Worm (Caenorhabditis elegans) whole organism, L3 larva: ENCODE measurements around the gene R09E10.1.
A peak's percentile ranks its signal among the peaks of the same experiment; 100 is the strongest.

Experiments used
- ama-1 ChIP-seq: fragments of 150-350 bp; optimal IDR thresholded peaks from 2 replicates; lab custom pipeline; 2018
- ceh-28 ChIP-seq: fragments of 150-350 bp; optimal IDR thresholded peaks from 2 replicates; lab custom pipeline; 2014; ENCODE audit warnings: missing biosample characterization, missing genetic modification reagents, missing genetic modification characterization
- ceh-82 ChIP-seq: fragments of 150-350 bp; optimal IDR thresholded peaks from 2 replicates; lab custom pipeline; 2014; ENCODE audit warnings: missing biosample characterization, missing genetic modification characterization
- ceh-9 ChIP-seq: sonication (generic microtip); optimal IDR thresholded peaks from 2 replicates; lab custom pipeline; 2018; ENCODE audit warnings: missing biosample characterization, missing genetic modification characterization
- daf-12 ChIP-seq: fragments of 150-350 bp; optimal IDR thresholded peaks from 2 replicates; lab custom pipeline; 2014; ENCODE audit warnings: missing biosample characterization, missing genetic modification reagents, missing genetic modification characterization
- egl-27 ChIP-seq: sonication (generic microtip); optimal IDR thresholded peaks from 4 replicates; lab custom pipeline; 2017; ENCODE audit warnings: missing biosample characterization, missing genetic modification reagents, missing genetic modification characterization
- egl-5 ChIP-seq: fragments of 150-350 bp; optimal IDR thresholded peaks from 2 replicates; lab custom pipeline; 2017; ENCODE audit warnings: missing biosample characterization, missing genetic modification reagents, missing genetic modification characterization, inconsistent platforms
- elt-2 ChIP-seq: sonication (generic microtip); optimal IDR thresholded peaks from 2 replicates; lab custom pipeline; 2016; ENCODE audit warnings: missing genetic modification reagents, mild to moderate bottlenecking, missing genetic modification characterization, missing compliant biosample characterization
- eor-1 ChIP-seq, 2 experiments: fragments of 150-350 bp; optimal IDR thresholded peaks; 2 replicates each; lab custom pipeline; 2014 to 2018; ENCODE audit warnings: missing biosample characterization in 2 of 2, missing genetic modification characterization in 2 of 2
- fkh-10 ChIP-seq: sonication (generic microtip); optimal IDR thresholded peaks from 2 replicates; lab custom pipeline; 2017; ENCODE audit warnings: missing biosample characterization, missing genetic modification reagents, missing genetic modification characterization
- fos-1 ChIP-seq: fragments of 150-350 bp; optimal IDR thresholded peaks from 2 replicates; lab custom pipeline; 2014; ENCODE audit warnings: missing biosample characterization, missing genetic modification characterization
- hmg-11 ChIP-seq: sonication (generic microtip); optimal IDR thresholded peaks from 2 replicates; lab custom pipeline; 2016; ENCODE audit warnings: missing genetic modification characterization, missing compliant biosample characterization
- jun-1 ChIP-seq: fragments of 150-350 bp; optimal IDR thresholded peaks from 2 replicates; lab custom pipeline; 2014; ENCODE audit warnings: missing biosample characterization, missing genetic modification reagents, missing genetic modification characterization
- lin-15B ChIP-seq: fragments of 150-350 bp; optimal IDR thresholded peaks from 2 replicates; lab custom pipeline; 2014; ENCODE audit warnings: missing biosample characterization, missing genetic modification characterization
- lin-39 ChIP-seq: fragments of 150-350 bp; optimal IDR thresholded peaks from 2 replicates; lab custom pipeline; 2018; ENCODE audit warnings: missing biosample characterization, missing genetic modification reagents, missing genetic modification characterization
- lsy-12 ChIP-seq: sonication (generic microtip); optimal IDR thresholded peaks from 2 replicates; lab custom pipeline; 2016; ENCODE audit warnings: mild to moderate bottlenecking, missing genetic modification characterization, missing compliant biosample characterization
- mml-1 ChIP-seq: fragments of 150-350 bp; sonication (generic microtip); optimal IDR thresholded peaks from 3 replicates; lab custom pipeline; 2014; ENCODE audit warnings: missing biosample characterization, missing genetic modification characterization
- nfya-1 ChIP-seq: sonication (generic microtip); optimal IDR thresholded peaks from 2 replicates; lab custom pipeline; 2017; ENCODE audit warnings: missing genetic modification characterization, mild to moderate bottlenecking, missing compliant biosample characterization, antibody characterized with exemption, moderate library complexity; ENCODE audit not compliant: insufficient read depth
- nhr-11 ChIP-seq: fragments of 150-350 bp; optimal IDR thresholded peaks from 2 replicates; lab custom pipeline; 2014; ENCODE audit warnings: missing biosample characterization, missing genetic modification characterization
- nhr-12 ChIP-seq: fragments of 150-350 bp; optimal IDR thresholded peaks from 2 replicates; lab custom pipeline; 2014; ENCODE audit warnings: missing biosample characterization, missing genetic modification characterization
- nhr-23 ChIP-seq: fragments of 150-350 bp; optimal IDR thresholded peaks from 2 replicates; lab custom pipeline; 2014; ENCODE audit warnings: missing biosample characterization, missing genetic modification reagents, missing genetic modification characterization
- nhr-237 ChIP-seq: fragments of 150-350 bp; optimal IDR thresholded peaks from 2 replicates; lab custom pipeline; 2014; ENCODE audit warnings: missing biosample characterization, missing genetic modification characterization
- nhr-25 ChIP-seq: sonication (generic microtip); optimal IDR thresholded peaks from 2 replicates; lab custom pipeline; 2017; ENCODE audit warnings: missing biosample characterization, missing genetic modification characterization
- nhr-28 ChIP-seq: fragments of 150-350 bp; optimal IDR thresholded peaks from 2 replicates; lab custom pipeline; 2014; ENCODE audit warnings: missing biosample characterization, missing genetic modification characterization
- nhr-43 ChIP-seq: sonication (generic microtip); optimal IDR thresholded peaks from 2 replicates; lab custom pipeline; 2016; ENCODE audit warnings: mild to moderate bottlenecking, missing genetic modification characterization, missing compliant biosample characterization; ENCODE audit not compliant: poor library complexity, severe bottlenecking
- nhr-67 ChIP-seq: fragments of 150-350 bp; optimal IDR thresholded peaks from 2 replicates; lab custom pipeline; 2014; ENCODE audit warnings: missing biosample characterization, missing genetic modification characterization
- nhr-76 ChIP-seq: fragments of 150-350 bp; sonication (generic microtip); optimal IDR thresholded peaks from 5 replicates; lab custom pipeline; 2014; ENCODE audit warnings: missing biosample characterization, missing genetic modification characterization
- nhr-77 ChIP-seq: fragments of 150-350 bp; optimal IDR thresholded peaks from 2 replicates; lab custom pipeline; 2014; ENCODE audit warnings: missing biosample characterization, missing genetic modification characterization
- sea-2 ChIP-seq: fragments of 150-350 bp; sonication (generic microtip); optimal IDR thresholded peaks from 4 replicates; lab custom pipeline; 2014; ENCODE audit warnings: missing biosample characterization, missing genetic modification reagents, missing genetic modification characterization
- skn-1 ChIP-seq: fragments of 150-350 bp; optimal IDR thresholded peaks from 2 replicates; lab custom pipeline; 2014; ENCODE audit warnings: missing biosample characterization, missing genetic modification characterization
- snpc-4 ChIP-seq: fragments of 150-350 bp; optimal IDR thresholded peaks from 2 replicates; lab custom pipeline; 2014; ENCODE audit warnings: missing biosample characterization, missing genetic modification characterization
- tbx-2 ChIP-seq: sonication (generic microtip); optimal IDR thresholded peaks from 2 replicates; lab custom pipeline; 2016; ENCODE audit warnings: mild to moderate bottlenecking, missing genetic modification characterization, missing compliant biosample characterization
- unc-39 ChIP-seq: sonication (generic microtip); optimal IDR thresholded peaks from 4 replicates; lab custom pipeline; 2017; ENCODE audit warnings: missing biosample characterization, missing genetic modification characterization
- unc-62 ChIP-seq: fragments of 150-350 bp; sonication (generic microtip); optimal IDR thresholded peaks from 4 replicates; lab custom pipeline; 2014; ENCODE audit warnings: missing biosample characterization, missing genetic modification reagents, missing genetic modification characterization
- zag-1 ChIP-seq: fragments of 150-350 bp; optimal IDR thresholded peaks from 2 replicates; lab custom pipeline; 2014; ENCODE audit warnings: missing biosample characterization, missing genetic modification characterization
- ztf-11 ChIP-seq: fragments of 150-350 bp; optimal IDR thresholded peaks from 2 replicates; lab custom pipeline; 2014; ENCODE audit warnings: missing biosample characterization, missing genetic modification characterization
- ztf-4 ChIP-seq: fragments of 150-350 bp; optimal IDR thresholded peaks from 2 replicates; lab custom pipeline; 2014; ENCODE audit warnings: missing biosample characterization, missing genetic modification characterization

Gene R09E10.1

ce11 chrIV:10296036-10296435 is 26.5 kb downstream of the R09E10.1 start:
- TF ChIP-seq sea-2 (GFP tag; lab: Kevin White, UChicago) (no peak), lin-39 (tag; lab: Kevin White, UChicago) (no peak), nhr-12 (no peak), egl-27 (tag; lab: Kevin White, UChicago) (no peak), nhr-237 (tag; lab: Kevin White, UChicago) (no peak), jun-1 (tag; lab: Kevin White, UChicago) (no peak), unc-62 (GFP tag; lab: Kevin White, UChicago) (no peak), egl-5 (tag; lab: Kevin White, UChicago) (no peak)

- TF ChIP-seq nhr-43 (peak; percentile 71), nhr-237 (tag; lab: Kevin White, UChicago) (no peak), nhr-23 (peak; percentile 2), ztf-11 (no peak), nhr-25 (tag; lab: Kevin White, UChicago) (peak; percentile 79), ama-1 (no peak), daf-12 (tag; lab: Kevin White, UChicago) (no peak), eor-1 (tag; optimal IDR thresholded peaks at IDR 0.05; lab: Kevin White, UChicago) (no peak), fos-1 (tag; lab: Kevin White, UChicago) (no peak), skn-1 (tag; lab: Kevin White, UChicago) (no peak)
Measured at ce11 chrIV:10295084-10295483, 27.5 kb downstream of the R09E10.1 start, which contains the start of gene R09E10.13. Gene R09E10.13, minus strand, starts transcription at chrIV:10295144.

ce11 chrIV:10294030-10294429 is 28.5 kb downstream of the R09E10.1 start, which contains the start of gene R09E10.6:
Gene R09E10.6, minus strand, starts transcription at chrIV:10294130.
- TF ChIP-seq egl-5 (tag; lab: Kevin White, UChicago), result no peak
- TF ChIP-seq nhr-67 (tag; lab: Kevin White, UChicago), result no peak
- no peak for TF ChIP-seq nhr-23
- TF ChIP-seq elt-2 (tag; lab: Kevin White, UChicago), result no peak
- TF ChIP-seq unc-62 (GFP tag; lab: Kevin White, UChicago), result no peak
- no peak for TF ChIP-seq ztf-4 (tag; lab: Kevin White, UChicago)
- no peak for TF ChIP-seq nhr-43
- no peak for TF ChIP-seq sea-2 (GFP tag; lab: Kevin White, UChicago)
- no peak for TF ChIP-seq nhr-28 (tag; lab: Kevin White, UChicago)
- no peak for TF ChIP-seq ceh-9 (tag; lab: Kevin White, UChicago)
- no peak for TF ChIP-seq ceh-82 (tag; lab: Kevin White, UChicago)
- no peak for TF ChIP-seq nhr-76 (tag; lab: Kevin White, UChicago)

- TF ChIP-seq eor-1 (tag; optimal IDR thresholded peaks at IDR 0.05; lab: Kevin White, UChicago) (no peak), lin-15B (tag; lab: Kevin White, UChicago) (no peak), zag-1 (tag; lab: Kevin White, UChicago) (no peak), nhr-76 (tag; lab: Kevin White, UChicago) (no peak), elt-2 (tag; lab: Kevin White, UChicago) (no peak), snpc-4 (tag; lab: Kevin White, UChicago) (no peak)
- TF ChIP-seq, all 47 proteins: peak for 0
Measured at ce11 chrIV:10288575-10288974, 34.0 kb downstream of the R09E10.1 start.

ce11 chrIV:10286655-10287054 is 35.9 kb downstream of the R09E10.1 start, which contains the start of gene ebax-1:
Gene ebax-1, plus strand, starts transcription at chrIV:10286955.
- no peak for TF ChIP-seq nhr-12
- no peak for TF ChIP-seq lin-15B (tag; lab: Kevin White, UChicago)
- no peak for TF ChIP-seq ceh-9 (tag; lab: Kevin White, UChicago)
- TF ChIP-seq nhr-237 (tag; lab: Kevin White, UChicago), result no peak
- TF ChIP-seq fos-1 (tag; lab: Kevin White, UChicago), result no peak
- no peak for TF ChIP-seq sea-2 (GFP tag; lab: Kevin White, UChicago)
- TF ChIP-seq daf-12 (tag; lab: Kevin White, UChicago), result no peak
- TF ChIP-seq ceh-28 (tag; lab: Kevin White, UChicago), result no peak
- no peak for TF ChIP-seq ceh-82 (tag; lab: Kevin White, UChicago)
- TF ChIP-seq mml-1 (tag; lab: Kevin White, UChicago), result no peak
- TF ChIP-seq ama-1, result no peak

- no peak for TF ChIP-seq sea-2 (GFP tag; lab: Kevin White, UChicago)
- no peak for TF ChIP-seq eor-1 (tag; optimal IDR thresholded peaks at IDR 0.05; lab: Kevin White, UChicago)
- no peak for TF ChIP-seq ama-1
- no peak for TF ChIP-seq fkh-10 (GFP tag; lab: Kevin White, UChicago)
- TF ChIP-seq unc-39 (tag; lab: Kevin White, UChicago), result no peak
- no peak for TF ChIP-seq lsy-12 (tag; lab: Kevin White, UChicago)
- no peak for TF ChIP-seq egl-27 (tag; lab: Kevin White, UChicago)
- TF ChIP-seq nhr-43, result no peak
- no peak for TF ChIP-seq nhr-11 (tag; lab: Kevin White, UChicago)
- TF ChIP-seq elt-2 (tag; lab: Kevin White, UChicago), result no peak
- TF ChIP-seq nfya-1 (tag; lab: Kevin White, UChicago), result no peak
- TF ChIP-seq nhr-77 (tag; lab: Kevin White, UChicago), result no peak
- TF ChIP-seq lin-39 (tag; lab: Kevin White, UChicago), result no peak
- TF ChIP-seq nhr-25 (tag; lab: Kevin White, UChicago), result no peak
- TF ChIP-seq tbx-2 (tag; lab: Kevin White, UChicago), result no peak
- TF ChIP-seq nhr-28 (tag; lab: Kevin White, UChicago), result no peak
- no peak for TF ChIP-seq nhr-12
- no peak for TF ChIP-seq hmg-11 (tag; lab: Kevin White, UChicago)
- TF ChIP-seq ceh-9 (tag; lab: Kevin White, UChicago), result no peak
- TF ChIP-seq nhr-237 (tag; lab: Kevin White, UChicago), result no peak
Measured at ce11 chrIV:10285328-10285727, 37.2 kb downstream of the R09E10.1 start.
